Fruit fly (Drosophila melanogaster): Measurements from ENCODE around the gene gny.

gny gene

DNA sequence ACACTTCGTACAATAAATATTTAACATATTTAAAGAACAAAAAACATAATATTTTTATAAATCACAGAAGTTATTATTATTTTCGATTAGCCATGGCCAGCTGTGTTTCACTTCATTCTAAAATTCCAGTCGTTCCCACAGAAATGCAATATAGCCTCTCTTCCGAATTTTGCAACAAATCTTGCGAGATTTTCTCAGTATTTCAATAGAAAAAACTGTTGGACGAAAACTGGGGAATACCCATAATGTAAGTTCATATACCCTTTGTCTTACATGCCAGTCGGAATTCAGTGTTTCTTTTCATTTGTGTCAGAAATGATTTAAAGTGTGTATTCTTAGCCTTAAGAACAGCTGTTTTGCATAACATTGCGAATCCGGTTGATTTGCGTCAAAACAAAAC, 23.4 kb upstream of the gny start, which contains the start of the genes CtsL4 and ClpP (continued):
- peak; percentile 100 for TF ChIP-seq CG30020 (tag; optimal IDR thresholded peaks at IDR 0.05)
- TF ChIP-seq vvl (GFP tag; IDR thresholded peaks at IDR 0.05): peak; percentile 74
- TF ChIP-seq Asciz (GFP tag; optimal IDR thresholded peaks at IDR 0.05): no peak
- TF ChIP-seq tx (GFP tag; optimal IDR thresholded peaks at IDR 0.05): peak; percentile 13
- TF ChIP-seq dimm (GFP tag; IDR thresholded peaks at IDR 0.05): no peak
- peak; percentile 36; the same call in 1 of the 2 replicates for TF ChIP-seq CG3847 (GFP tag; IDR thresholded peaks at IDR 0.05)
- TF ChIP-seq twi (tag; optimal IDR thresholded peaks at IDR 0.05): peak; percentile 61
- TF ChIP-seq CG1233 (GFP tag; optimal IDR thresholded peaks at IDR 0.05): no peak
- TF ChIP-seq sqz (GFP tag; optimal IDR thresholded peaks at IDR 0.05): no peak
- TF ChIP-seq Hsf (GFP tag; optimal IDR thresholded peaks at IDR 0.05): peak; percentile 59
- TF ChIP-seq sisA (GFP tag; IDR thresholded peaks at IDR 0.05): peak; percentile 32; the same call in 1 of the 2 replicates
- TF ChIP-seq gce (GFP tag; IDR thresholded peaks at IDR 0.05): no peak
- peak; percentile 29 to 92 for TF ChIP-seq crp (GFP tag; optimal IDR thresholded peaks at IDR 0.05)
- TF ChIP-seq CG9609 (GFP tag; optimal IDR thresholded peaks at IDR 0.05): peak; percentile 30
- TF ChIP-seq Fer3 (tag; optimal IDR thresholded peaks at IDR 0.05): peak; percentile 26
- peak; percentile 33; the same call in 1 of the 2 replicates for TF ChIP-seq Xrp1 (GFP tag; IDR thresholded peaks at IDR 0.05)
- peak; percentile 67 for TF ChIP-seq CG14710 (tag; optimal IDR thresholded peaks at IDR 0.05)
- TF ChIP-seq MESR4 (GFP tag; optimal IDR thresholded peaks at IDR 0.05): no peak
- TF ChIP-seq CG31388 (GFP tag; optimal IDR thresholded peaks at IDR 0.05): no peak
- peak; percentile 34 for TF ChIP-seq CG32532 (GFP tag; IDR thresholded peaks at IDR 0.05)
- TF ChIP-seq CG10462 (GFP tag; optimal IDR thresholded peaks at IDR 0.05): no peak
- no peak for TF ChIP-seq prd (optimal IDR thresholded peaks at IDR 0.05)
- peak; percentile 67; the same call in 2 of the 3 replicates for TF ChIP-seq prd (GFP tag; IDR thresholded peaks at IDR 0.05)
- peak; percentile 50 for TF ChIP-seq Dip3 (GFP tag; optimal IDR thresholded peaks at IDR 0.05)
- TF ChIP-seq CG7839 (tag; optimal IDR thresholded peaks at IDR 0.05): no peak
- TF ChIP-seq tin (GFP tag; optimal IDR thresholded peaks at IDR 0.05): peak; percentile 46
- TF ChIP-seq gro (GFP tag; optimal IDR thresholded peaks at IDR 0.05): no peak
- TF ChIP-seq CG13775 (GFP tag; optimal IDR thresholded peaks at IDR 0.05): peak; percentile 37
- TF ChIP-seq Aef1 (GFP tag; IDR thresholded peaks at IDR 0.05): peak; percentile 40; the same call in 1 of the 3 replicates
- no peak for TF ChIP-seq kni (GFP tag; optimal IDR thresholded peaks at IDR 0.05)
- peak; percentile 27 for TF ChIP-seq HHEX (GFP tag; optimal IDR thresholded peaks at IDR 0.05)
- peak; percentile 28 for TF ChIP-seq CG10979 (tag; optimal IDR thresholded peaks at IDR 0.05)
- TF ChIP-seq zfh2 (GFP tag; optimal IDR thresholded peaks at IDR 0.05): peak; percentile 33
- no peak for TF ChIP-seq HLH3B (GFP tag; IDR thresholded peaks at IDR 0.05)
- TF ChIP-seq rib (GFP tag; IDR thresholded peaks at IDR 0.05): peak; percentile 83
- TF ChIP-seq Mrtf (GFP tag; IDR thresholded peaks at IDR 0.05): peak; percentile 39; the same call in 1 of the 3 replicates
- TF ChIP-seq ssp (GFP tag; IDR thresholded peaks at IDR 0.05): peak; percentile 97
- peak; percentile 81 for TF ChIP-seq D19B (GFP tag; optimal IDR thresholded peaks at IDR 0.05)
- peak; percentile 72 for TF ChIP-seq pzg (GFP tag; optimal IDR thresholded peaks at IDR 0.05)
- peak; percentile 64; the same call in 1 of the 2 replicates for TF ChIP-seq chm (GFP tag; IDR thresholded peaks at IDR 0.05)
- peak; percentile 87 for TF ChIP-seq CG10431 (GFP tag; optimal IDR thresholded peaks at IDR 0.05)
- no peak for TF ChIP-seq usp (GFP tag; optimal IDR thresholded peaks at IDR 0.05)
- no peak for TF ChIP-seq CG18599 (GFP tag; optimal IDR thresholded peaks at IDR 0.05)
- TF ChIP-seq CG12942 (GFP tag; optimal IDR thresholded peaks at IDR 0.05): peak; percentile 1
- peak; percentile 76; the same call in 2 of the 3 replicates for TF ChIP-seq CG17361 (GFP tag; IDR thresholded peaks at IDR 0.05)
- TF ChIP-seq pan (optimal IDR thresholded peaks at IDR 0.05): no peak
- peak in 1 of 2 experiments; percentile 64 for TF ChIP-seq pan (GFP tag; optimal IDR thresholded peaks at IDR 0.05 in 1 of 2, IDR thresholded peaks at IDR 0.05 in 1 of 2)
- peak; percentile 76 for TF ChIP-seq CG12659 (GFP tag; optimal IDR thresholded peaks at IDR 0.05)
- TF ChIP-seq Max (GFP tag; optimal IDR thresholded peaks at IDR 0.05): peak; percentile 20
- TF ChIP-seq lola (GFP tag; optimal IDR thresholded peaks at IDR 0.05): peak in 1 of 3 experiments; percentile 43
- peak; percentile 26; the same call in 1 of the 3 replicates for TF ChIP-seq ase (GFP tag; IDR thresholded peaks at IDR 0.05)
